Worm (Caenorhabditis elegans): Measurements from ENCODE around the gene ceh-16.

DNA sequence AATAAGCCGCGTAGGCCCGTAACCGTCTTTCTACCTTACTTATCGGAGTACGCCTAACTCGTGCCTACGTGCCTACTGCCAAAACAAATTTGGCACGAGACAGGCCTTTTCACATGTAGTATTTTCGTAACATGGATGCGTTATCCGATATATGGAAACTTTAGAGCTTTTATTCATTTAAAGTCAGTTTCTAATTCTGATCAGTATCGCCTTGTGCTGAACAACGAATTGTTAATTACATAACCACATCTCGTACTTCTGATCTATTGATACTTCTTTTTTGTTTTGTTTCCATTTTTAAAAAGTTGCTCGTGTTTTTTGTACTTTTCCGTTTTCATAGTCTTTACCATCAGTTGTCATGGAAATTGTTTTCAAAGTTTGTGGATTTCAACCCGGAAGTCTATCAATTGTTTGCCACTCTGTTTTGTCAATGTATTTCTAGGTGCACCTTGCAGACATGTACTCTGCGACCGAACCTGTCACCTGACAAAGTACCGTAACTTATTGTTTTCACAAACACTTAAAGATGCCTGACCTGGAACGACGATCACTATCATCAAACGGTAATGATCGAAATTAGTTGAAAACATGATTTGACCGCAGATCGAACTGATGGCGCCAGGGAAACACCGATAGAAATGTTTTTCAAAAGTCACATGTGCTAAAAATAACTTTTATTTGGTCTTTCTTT lies 35.3 kb downstream of the ceh-16 start:
- no peak for TF ChIP-seq flt-1 (GFP tag; IDR thresholded peaks at IDR 0.05)
- no peak for TF ChIP-seq cog-1 (tag; optimal IDR thresholded peaks at IDR 0.05)
- TF ChIP-seq tab-1 (GFP tag; IDR thresholded peaks at IDR 0.05) = no peak
- no peak for TF ChIP-seq klf-2 (GFP tag; conservative IDR thresholded peaks at IDR 0.05)
- no peak for TF ChIP-seq ref-1 (GFP tag; conservative IDR thresholded peaks at IDR 0.05)
- no peak for TF ChIP-seq ztf-23 (GFP tag; IDR thresholded peaks at IDR 0.05)

All from whole organism, midembryonic.